Worm (Caenorhabditis elegans): ENCODE results near the gene phy-4.

DNA sequence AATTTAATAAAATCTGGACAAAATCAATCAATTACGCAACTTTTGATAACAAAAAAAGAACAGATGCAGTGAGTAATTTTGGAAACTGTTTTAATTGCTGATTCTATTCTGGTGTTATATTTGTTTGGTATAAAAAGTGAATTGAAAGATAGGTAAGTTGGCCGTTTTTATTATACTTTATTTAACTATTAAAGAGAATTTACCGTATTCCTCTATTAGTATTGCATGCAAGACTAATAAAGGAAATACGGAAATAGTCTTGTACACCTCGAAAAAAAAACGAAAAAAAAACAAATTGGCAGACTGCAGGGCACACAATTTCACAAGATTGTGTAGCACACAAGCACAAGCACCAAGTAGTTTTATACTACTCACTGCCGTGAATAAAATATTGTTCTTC lies 50.8 kb downstream of the phy-4 start, which contains the start of gene Y43F8B.25:
- no peak for TF ChIP-seq ceh-8 (GFP tag; optimal IDR thresholded peaks at IDR 0.05)
- no peak for TF ChIP-seq fkh-10 (GFP tag; optimal IDR thresholded peaks at IDR 0.05)
- no peak for TF ChIP-seq snpc-4 (tag; optimal IDR thresholded peaks at IDR 0.05)
- no peak for TF ChIP-seq unc-62 (GFP tag; optimal IDR thresholded peaks at IDR 0.05)
- TF ChIP-seq rnt-1 (tag; optimal IDR thresholded peaks at IDR 0.05): no peak
- no peak for TF ChIP-seq mdl-1 (tag; optimal IDR thresholded peaks at IDR 0.05)
- no peak for TF ChIP-seq unc-30 (tag; optimal IDR thresholded peaks at IDR 0.05)
- no peak for TF ChIP-seq mep-1 (tag; optimal IDR thresholded peaks at IDR 0.05)
- no peak for TF ChIP-seq sup-37 (GFP tag; optimal IDR thresholded peaks at IDR 0.05)
- TF ChIP-seq unc-98 (GFP tag; IDR thresholded peaks at IDR 0.05): no peak
- no peak for TF ChIP-seq lin-35 (GFP tag; optimal IDR thresholded peaks at IDR 0.05)
- no peak for TF ChIP-seq nhr-47 (tag; optimal IDR thresholded peaks at IDR 0.05)
- TF ChIP-seq pag-3 (tag; optimal IDR thresholded peaks at IDR 0.05; ENCODE audit: borderline replicate concordance, insufficient read depth): no peak

Data from whole organism, L1 larva.